Fruit fly (Drosophila melanogaster): ENCODE data around the gene clumsy.
A peak's percentile ranks its signal among the peaks of the same experiment; 100 is the strongest.

Gene clumsy

DNA sequence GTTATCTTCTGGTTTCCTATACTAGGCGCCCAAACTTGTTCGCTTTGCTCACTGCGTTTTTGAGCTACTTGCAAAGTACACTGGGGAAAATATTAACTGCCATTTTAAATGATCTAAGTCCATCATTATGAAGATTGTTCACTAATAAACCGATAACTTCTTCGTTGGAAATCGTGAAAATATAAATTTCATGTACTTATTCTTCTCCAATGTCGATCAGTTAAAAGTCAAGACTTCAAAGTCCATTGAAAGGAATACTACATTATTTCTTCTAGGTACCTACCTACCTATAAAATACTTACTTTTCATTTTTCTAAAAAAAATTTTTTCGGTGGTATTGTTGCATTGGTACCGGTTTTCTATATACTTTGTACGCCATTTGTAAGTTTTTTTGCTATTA is 40.4 kb downstream of the clumsy start (continued):
- TF ChIP-seq CG32006 (GFP tag; optimal IDR thresholded peaks at IDR 0.05) (peak; percentile 83), CG9139 (GFP tag; optimal IDR thresholded peaks at IDR 0.05) (no peak), Hr38 (GFP tag; optimal IDR thresholded peaks at IDR 0.05) (no peak), CG16779 (tag; optimal IDR thresholded peaks at IDR 0.05) (peak; percentile 10)

DNA sequence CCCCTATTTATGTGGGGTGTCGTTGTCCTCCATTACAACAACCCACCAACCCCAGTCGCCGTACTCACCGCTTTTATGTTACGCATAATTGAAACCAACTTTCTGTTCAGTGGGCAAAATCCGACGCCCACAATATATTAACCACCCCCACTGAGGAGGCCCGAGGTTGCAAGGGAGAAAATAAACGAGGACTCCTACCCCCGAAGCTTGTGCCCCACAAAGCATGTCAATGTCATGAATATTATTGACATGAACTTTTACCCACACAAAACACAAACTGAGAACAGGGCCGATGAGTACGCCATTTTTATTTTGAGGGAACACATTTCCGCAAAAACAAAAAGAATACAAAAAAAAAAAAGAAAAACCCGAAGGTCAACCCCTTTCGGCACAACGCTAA is 41.7 kb downstream of the clumsy start:
- peak in 1 of 2 experiments; percentile 6 for TF ChIP-seq ss (GFP tag; optimal IDR thresholded peaks at IDR 0.05)
- TF ChIP-seq CG10631 (GFP tag; optimal IDR thresholded peaks at IDR 0.05) = no peak
- 0 out of 3 replicates have a peak, but pooled peaks have one; percentile 6 for TF ChIP-seq CG6163 (GFP tag; IDR thresholded peaks at IDR 0.05)
- no peak for TF ChIP-seq eg (GFP tag; IDR thresholded peaks at IDR 0.05)
- no peak for TF ChIP-seq Eip75B (GFP tag; optimal IDR thresholded peaks at IDR 0.05)
- TF ChIP-seq Eip78C (GFP tag) = peak; percentile 22
- no peak for TF ChIP-seq fd85E (GFP tag; optimal IDR thresholded peaks at IDR 0.05)
- no peak for TF ChIP-seq CG3919 (GFP tag; optimal IDR thresholded peaks at IDR 0.05)

- TF ChIP-seq eg (GFP tag; IDR thresholded peaks at IDR 0.05) = no peak
- TF ChIP-seq CG6808 (GFP tag; optimal IDR thresholded peaks at IDR 0.05) = no peak
- TF ChIP-seq ss (GFP tag; optimal IDR thresholded peaks at IDR 0.05) = no peak
- no peak for TF ChIP-seq Eip75B (GFP tag; optimal IDR thresholded peaks at IDR 0.05)
- TF ChIP-seq CG6792 (GFP tag; optimal IDR thresholded peaks at IDR 0.05) = no peak
- TF ChIP-seq topi (GFP tag; optimal IDR thresholded peaks at IDR 0.05) = no peak
- no peak for TF ChIP-seq CG10669 (GFP tag; optimal IDR thresholded peaks at IDR 0.05)
- TF ChIP-seq Ets21C (GFP tag; optimal IDR thresholded peaks at IDR 0.05) = no peak
- no peak for TF ChIP-seq svp (GFP tag)
- no peak for TF ChIP-seq acj6 (GFP tag; optimal IDR thresholded peaks at IDR 0.05)
- TF ChIP-seq CG16779 (tag; optimal IDR thresholded peaks at IDR 0.05) = no peak
- TF ChIP-seq Sox102F (GFP tag; optimal IDR thresholded peaks at IDR 0.05) = no peak
- TF ChIP-seq Hr38 (GFP tag; optimal IDR thresholded peaks at IDR 0.05) = no peak
- no peak for TF ChIP-seq Lpt (GFP tag; optimal IDR thresholded peaks at IDR 0.05)
- TF ChIP-seq CG4318 (GFP tag; optimal IDR thresholded peaks at IDR 0.05) = no peak
- TF ChIP-seq CG1621 (tag; optimal IDR thresholded peaks at IDR 0.05) = no peak
- no peak for TF ChIP-seq CG3032 (tag; optimal IDR thresholded peaks at IDR 0.05)
- TF ChIP-seq CG8319 (GFP tag; optimal IDR thresholded peaks at IDR 0.05) = no peak
- TF ChIP-seq CG31627 (GFP tag; optimal IDR thresholded peaks at IDR 0.05) = no peak
- no peak for TF ChIP-seq CG32006 (GFP tag; optimal IDR thresholded peaks at IDR 0.05)
Observed at dm6 chr2L:21248877-21249276, 42.6 kb downstream of the clumsy start.

dm6 chr2L:21250519-21251336 is 44.4 kb downstream of the clumsy start:
- TF ChIP-seq Eip93F (GFP tag; optimal IDR thresholded peaks at IDR 0.05) (peak; percentile 42), Met (GFP tag; optimal IDR thresholded peaks at IDR 0.05) (peak; percentile 35), Sox102F (GFP tag; optimal IDR thresholded peaks at IDR 0.05) (peak; percentile 26), vri (GFP tag; optimal IDR thresholded peaks at IDR 0.05) (peak; percentile 50), Gug (GFP tag; IDR thresholded peaks at IDR 0.05) (no peak), Hr39 (GFP tag; optimal IDR thresholded peaks at IDR 0.05) (peak; percentile 98), CG15336 (GFP tag; IDR thresholded peaks at IDR 0.05) (peak; percentile 59; the same call in 1 of the 2 replicates), CG11762 (GFP tag; optimal IDR thresholded peaks at IDR 0.05; ENCODE audit: insufficient read depth) (no peak), Eip75B (GFP tag; optimal IDR thresholded peaks at IDR 0.05) (peak; percentile 61), CG8119 (GFP tag; IDR thresholded peaks at IDR 0.05) (peak; percentile 69), CG6854 (GFP tag; optimal IDR thresholded peaks at IDR 0.05) (peak; percentile 87), svp (GFP tag) (peak; percentile 83), Eip78C (GFP tag) (peak; percentile 65), Lpt (GFP tag; optimal IDR thresholded peaks at IDR 0.05) (peak; percentile 50), Smox (GFP tag; optimal IDR thresholded peaks at IDR 0.05) (no peak), eg (GFP tag; IDR thresholded peaks at IDR 0.05) (no peak; the same call in 2 of the 3 replicates), CG31627 (GFP tag; optimal IDR thresholded peaks at IDR 0.05) (no peak), Sox14 (GFP tag; optimal IDR thresholded peaks at IDR 0.05) (peak; percentile 50), fkh (GFP tag; optimal IDR thresholded peaks at IDR 0.05) (peak; percentile 85), CG8632 (GFP tag; optimal IDR thresholded peaks at IDR 0.05) (no peak), Blimp-1 (GFP tag; optimal IDR thresholded peaks at IDR 0.05) (peak; percentile 42), CG6808 (GFP tag; optimal IDR thresholded peaks at IDR 0.05) (no peak), CG10631 (GFP tag; optimal IDR thresholded peaks at IDR 0.05) (no peak)

All from whole organism, prepupa.